Worm (Caenorhabditis elegans) whole organism, L1 larva: ENCODE data around the gene fzr-1.
A peak's percentile ranks its signal among the peaks of the same experiment; 100 is the strongest.

Experiments used
- C34B4.2 ChIP-seq: sonication (generic microtip); optimal IDR thresholded peaks from 2 replicates; lab custom pipeline; 2017; ENCODE audit warnings: mild to moderate bottlenecking, missing genetic modification characterization, missing compliant biosample characterization
- F16B12.6 ChIP-seq: fragments of 150-350 bp; optimal IDR thresholded peaks from 2 replicates; lab custom pipeline; 2014; ENCODE audit warnings: missing biosample characterization, missing genetic modification characterization
- aha-1 ChIP-seq: fragments of 150-350 bp; optimal IDR thresholded peaks from 2 replicates; lab custom pipeline; 2014; ENCODE audit warnings: missing biosample characterization, missing genetic modification characterization
- alr-1 ChIP-seq: fragments of 200-800 bp; sonication (Bioruptor generic); optimal IDR thresholded peaks from 2 replicates; lab custom pipeline; 2018; ENCODE audit warnings: borderline replicate concordance, mild to moderate bottlenecking, missing genetic modification characterization, missing compliant biosample characterization
- blmp-1 ChIP-seq: fragments of 150-350 bp; optimal IDR thresholded peaks from 2 replicates; lab custom pipeline; 2014; ENCODE audit warnings: missing biosample characterization, missing genetic modification characterization
- ceh-8 ChIP-seq: fragments of 200-800 bp; sonication (Bioruptor generic); optimal IDR thresholded peaks from 2 replicates; lab custom pipeline; 2018; ENCODE audit warnings: mild to moderate bottlenecking, missing genetic modification characterization, moderate library complexity, missing compliant biosample characterization
- ces-1 ChIP-seq: fragments of 150-350 bp; optimal IDR thresholded peaks from 2 replicates; lab custom pipeline; 2014; ENCODE audit warnings: missing biosample characterization, missing genetic modification reagents, missing genetic modification characterization
- efl-1 ChIP-seq, 4 experiments: fragments of 150-350 bp; optimal IDR thresholded peaks in 3 of 4; peaks in 1 of 4; 1 replicate in 1 of 4; 2 replicates in 3 of 4; lab custom pipeline; 2014; ENCODE audit warnings: missing biosample characterization in 2 of 4, missing genetic modification characterization in 2 of 4, missing genetic modification reagents in 2 of 4
- elt-2 ChIP-seq: sonication (generic microtip); optimal IDR thresholded peaks from 2 replicates; lab custom pipeline; 2016; ENCODE audit warnings: missing genetic modification characterization, mild to moderate bottlenecking, inconsistent platforms, missing compliant biosample characterization, missing genetic modification reagents
- ets-5 ChIP-seq: fragments of 200-800 bp; sonication (Bioruptor generic); IDR thresholded peaks from 2 replicates; pipeline ENCODE4 v1.3.6; 2022; ENCODE audit warnings: missing genetic modification characterization, missing compliant biosample characterization
- fkh-10 ChIP-seq: sonication (generic microtip); optimal IDR thresholded peaks from 2 replicates; lab custom pipeline; 2017; ENCODE audit warnings: missing biosample characterization, missing genetic modification reagents, missing genetic modification characterization
- fkh-4 ChIP-seq: sonication (generic microtip); optimal IDR thresholded peaks from 2 replicates; lab custom pipeline; 2016; ENCODE audit warnings: missing compliant biosample characterization, missing genetic modification characterization, borderline replicate concordance
- fkh-8 ChIP-seq: sonication (generic microtip); optimal IDR thresholded peaks from 2 replicates; lab custom pipeline; 2016; ENCODE audit warnings: mild to moderate bottlenecking, missing genetic modification characterization, missing compliant biosample characterization
- hlh-17 ChIP-seq: fragments of 200-800 bp; sonication (Bioruptor generic); optimal IDR thresholded peaks from 2 replicates; lab custom pipeline; 2018; ENCODE audit warnings: missing genetic modification characterization, mild to moderate bottlenecking, missing compliant biosample characterization, moderate library complexity, borderline replicate concordance
- hlh-4 ChIP-seq: sonication (generic microtip); optimal IDR thresholded peaks from 2 replicates; lab custom pipeline; 2016; ENCODE audit warnings: mild to moderate bottlenecking, missing genetic modification characterization, missing compliant biosample characterization
- irx-1 ChIP-seq: sonication (generic microtip); optimal IDR thresholded peaks from 2 replicates; lab custom pipeline; 2016; ENCODE audit warnings: missing genetic modification characterization, missing compliant biosample characterization
- isw-1 ChIP-seq: fragments of 200-800 bp; sonication (Bioruptor generic); IDR thresholded peaks from 2 replicates; pipeline ENCODE4 v1.3.6; 2022; ENCODE audit warnings: missing genetic modification characterization, missing compliant biosample characterization
- jun-1 ChIP-seq: fragments of 150-350 bp; optimal IDR thresholded peaks from 2 replicates; lab custom pipeline; 2014; ENCODE audit warnings: missing biosample characterization, missing genetic modification reagents, missing genetic modification characterization
- lin-14 ChIP-seq: fragments of 200-800 bp; sonication (Bioruptor generic); optimal IDR thresholded peaks from 2 replicates; lab custom pipeline; 2018; ENCODE audit warnings: mild to moderate bottlenecking, missing genetic modification characterization, moderate library complexity, missing compliant biosample characterization
- lin-15B ChIP-seq: fragments of 150-350 bp; sonication (generic microtip); optimal IDR thresholded peaks from 3 replicates; lab custom pipeline; 2014; ENCODE audit warnings: missing biosample characterization, missing genetic modification characterization
- lir-3 ChIP-seq: sonication (generic microtip); optimal IDR thresholded peaks from 2 replicates; lab custom pipeline; 2016; ENCODE audit warnings: mild to moderate bottlenecking, missing genetic modification characterization, moderate library complexity, missing compliant biosample characterization; ENCODE audit not compliant: poor library complexity
- mab-9 ChIP-seq: fragments of 200-800 bp; sonication (Bioruptor generic); IDR thresholded peaks from 2 replicates; pipeline ENCODE4 v1.3.6; 2022; ENCODE audit warnings: missing genetic modification reagents, missing genetic modification characterization, missing compliant biosample characterization
- mdl-1 ChIP-seq, 2 experiments: fragments of 150-350 bp; optimal IDR thresholded peaks; 2 replicates each; lab custom pipeline; 2014 to 2017; ENCODE audit warnings: missing biosample characterization in 2 of 2, missing genetic modification characterization in 2 of 2, inconsistent platforms in 1 of 2
- mef-2 ChIP-seq: fragments of 150-350 bp; optimal IDR thresholded peaks from 2 replicates; lab custom pipeline; 2014; ENCODE audit warnings: missing biosample characterization, missing genetic modification characterization
- mep-1 ChIP-seq: fragments of 150-350 bp; optimal IDR thresholded peaks from 2 replicates; lab custom pipeline; 2014; ENCODE audit warnings: missing biosample characterization, missing genetic modification characterization
- nhr-12 ChIP-seq: sonication (generic microtip); optimal IDR thresholded peaks from 2 replicates; lab custom pipeline; 2017; ENCODE audit warnings: missing biosample characterization, missing genetic modification characterization
- nhr-19 ChIP-seq: fragments of 200-800 bp; sonication (Bioruptor generic); conservative IDR thresholded peaks from 2 replicates; pipeline ENCODE4 v1.3.6; 2022; ENCODE audit warnings: missing genetic modification characterization, missing compliant biosample characterization
- nhr-20 ChIP-seq: sonication (generic microtip); optimal IDR thresholded peaks from 2 replicates; lab custom pipeline; 2016; ENCODE audit warnings: mild to moderate bottlenecking, missing genetic modification characterization, missing compliant biosample characterization
- nhr-237 ChIP-seq: fragments of 150-350 bp; optimal IDR thresholded peaks from 2 replicates; lab custom pipeline; 2014; ENCODE audit warnings: missing biosample characterization, missing genetic modification characterization
- nhr-47 ChIP-seq: sonication (generic microtip); optimal IDR thresholded peaks from 2 replicates; lab custom pipeline; 2016; ENCODE audit warnings: mild to moderate bottlenecking, missing genetic modification characterization, moderate library complexity, missing compliant biosample characterization
- nhr-71 ChIP-seq: sonication (generic microtip); optimal IDR thresholded peaks from 2 replicates; lab custom pipeline; 2016; ENCODE audit warnings: mild to moderate bottlenecking, missing genetic modification characterization, moderate library complexity, missing compliant biosample characterization
- nhr-76 ChIP-seq: sonication (generic microtip); optimal IDR thresholded peaks from 2 replicates; lab custom pipeline; 2017; ENCODE audit warnings: missing biosample characterization, missing genetic modification characterization
- nhr-84 ChIP-seq: sonication (generic microtip); optimal IDR thresholded peaks from 2 replicates; lab custom pipeline; 2017; ENCODE audit warnings: missing biosample characterization, missing genetic modification characterization
- nhr-85 ChIP-seq: sonication (generic microtip); peaks from one replicate; lab custom pipeline; 2016; ENCODE audit warnings: missing genetic modification characterization, inconsistent platforms, missing compliant biosample characterization
- pag-3 ChIP-seq: sonication (generic microtip); optimal IDR thresholded peaks from 2 replicates; lab custom pipeline; 2017; ENCODE audit warnings: missing genetic modification characterization, mild to moderate bottlenecking, missing compliant biosample characterization, antibody characterized with exemption, borderline replicate concordance; ENCODE audit not compliant: insufficient read depth
- pax-3 ChIP-seq: fragments of 200-800 bp; sonication (Bioruptor generic); optimal IDR thresholded peaks from 2 replicates; lab custom pipeline; 2018; ENCODE audit warnings: mild to moderate bottlenecking, missing genetic modification characterization, moderate library complexity, missing compliant biosample characterization
- snpc-4 ChIP-seq: fragments of 150-350 bp; optimal IDR thresholded peaks from 2 replicates; lab custom pipeline; 2014; ENCODE audit warnings: missing biosample characterization, missing genetic modification characterization
- snu-23 ChIP-seq: sonication (generic microtip); optimal IDR thresholded peaks from 2 replicates; lab custom pipeline; 2016; ENCODE audit warnings: missing genetic modification characterization, missing compliant biosample characterization
- sptf-1 ChIP-seq: fragments of 150-350 bp; optimal IDR thresholded peaks from 2 replicates; lab custom pipeline; 2014; ENCODE audit warnings: missing biosample characterization, missing genetic modification characterization
- tbx-2 ChIP-seq: sonication (generic microtip); optimal IDR thresholded peaks from 2 replicates; lab custom pipeline; 2016; ENCODE audit warnings: missing genetic modification characterization, missing compliant biosample characterization
- unc-30 ChIP-seq: sonication (generic microtip); optimal IDR thresholded peaks from 2 replicates; lab custom pipeline; 2017; ENCODE audit warnings: missing biosample characterization, missing genetic modification characterization
- unc-62 ChIP-seq: fragments of 150-350 bp; optimal IDR thresholded peaks from 2 replicates; lab custom pipeline; 2014; ENCODE audit warnings: missing biosample characterization, missing genetic modification reagents, missing genetic modification characterization
- unc-98 ChIP-seq: fragments of 200-800 bp; sonication (Bioruptor generic); IDR thresholded peaks from 2 replicates; pipeline ENCODE4 v1.3.6; 2022; ENCODE audit warnings: missing genetic modification characterization, missing compliant biosample characterization
- vab-15 ChIP-seq: sonication (generic microtip); optimal IDR thresholded peaks from 2 replicates; lab custom pipeline; 2017; ENCODE audit warnings: missing genotype, mild to moderate bottlenecking, missing genetic modification characterization, missing compliant biosample characterization
- xbp-1 ChIP-seq: sonication (generic microtip); optimal IDR thresholded peaks from 2 replicates; lab custom pipeline; 2016; ENCODE audit warnings: missing genetic modification characterization, missing compliant biosample characterization
- zip-4 ChIP-seq: fragments of 200-800 bp; sonication (Bioruptor generic); optimal IDR thresholded peaks from 2 replicates; lab custom pipeline; 2018; ENCODE audit warnings: mild to moderate bottlenecking, missing genetic modification characterization, moderate library complexity, missing compliant biosample characterization
- ztf-4 ChIP-seq: fragments of 150-350 bp; optimal IDR thresholded peaks from 2 replicates; lab custom pipeline; 2014; ENCODE audit warnings: missing biosample characterization, missing genetic modification characterization

Gene fzr-1

ce11 chrII:9603419-9603818 is 40.8 kb downstream of the fzr-1 start (continued):
- TF ChIP-seq elt-2 (tag; lab: Kevin White, UChicago), result peak; percentile 84
- peak; percentile 100 for TF ChIP-seq nhr-85
- peak; percentile 95 for TF ChIP-seq jun-1 (tag; lab: Kevin White, UChicago)
- TF ChIP-seq zip-4 (GFP tag; lab: Kevin White, UChicago), result peak; percentile 74
- peak; percentile 95 for TF ChIP-seq fkh-8 (tag; lab: Kevin White, UChicago)
- TF ChIP-seq nhr-12 (tag; lab: Kevin White, UChicago), result no peak
- TF ChIP-seq lin-14 (GFP tag; lab: Kevin White, UChicago), result peak; percentile 99
- peak; percentile 95 to 100 for TF ChIP-seq mdl-1 (tag; optimal IDR thresholded peaks at IDR 0.05; lab: Kevin White, UChicago)
- no peak for TF ChIP-seq ces-1 (GFP tag; lab: Kevin White, UChicago)
- TF ChIP-seq C34B4.2, result no peak
- no peak for TF ChIP-seq nhr-76 (tag; lab: Kevin White, UChicago)
- no peak for TF ChIP-seq hlh-17 (GFP tag; lab: Kevin White, UChicago)
- TF ChIP-seq nhr-47 (tag; lab: Kevin White, UChicago), result peak; percentile 95
- TF ChIP-seq nhr-237 (tag; lab: Kevin White, UChicago), result peak; percentile 84
- TF ChIP-seq ets-5 (GFP tag; lab: Robert Waterston, UW), result no peak
- TF ChIP-seq F16B12.6, result peak; percentile 51
- TF ChIP-seq snpc-4 (tag; lab: Kevin White, UChicago), result peak; percentile 74
- no peak for TF ChIP-seq hlh-4 (tag; lab: Kevin White, UChicago)
- peak; percentile 99 for TF ChIP-seq snu-23 (GFP tag; lab: Kevin White, UChicago)
- peak; percentile 41 for TF ChIP-seq ceh-8 (GFP tag; lab: Kevin White, UChicago)
- peak; percentile 74 for TF ChIP-seq mef-2 (tag; lab: Kevin White, UChicago)
- 0 out of 2 replicates have a peak, but pooled peaks have one; percentile 43 for TF ChIP-seq unc-98 (GFP tag; lab: Robert Waterston, UW)
- no peak for TF ChIP-seq aha-1 (tag; lab: Kevin White, UChicago)
- TF ChIP-seq irx-1 (tag; lab: Kevin White, UChicago), result peak; percentile 93
- TF ChIP-seq vab-15 (tag; lab: Kevin White, UChicago), result peak; percentile 40
- TF ChIP-seq ztf-4 (tag; lab: Kevin White, UChicago), result peak; percentile 91
- peak; percentile 69 for TF ChIP-seq fkh-10
- TF ChIP-seq isw-1 (GFP tag; lab: Robert Waterston, UW), result peak; percentile 79
- peak; percentile 89 for TF ChIP-seq lir-3 (tag; lab: Kevin White, UChicago)
- peak; percentile 96 for TF ChIP-seq tbx-2 (tag; lab: Kevin White, UChicago)
- TF ChIP-seq alr-1, result no peak
- peak; percentile 38 for TF ChIP-seq lin-15B (tag; lab: Kevin White, UChicago)
- no peak for TF ChIP-seq sptf-1 (tag; lab: Kevin White, UChicago)
- no peak for TF ChIP-seq fkh-4 (tag; lab: Kevin White, UChicago)
- TF ChIP-seq unc-30 (tag; lab: Kevin White, UChicago), result peak; percentile 5
- TF ChIP-seq xbp-1, result peak; percentile 96

ce11 chrII:9602566-9602965 is 41.7 kb downstream of the fzr-1 start:
- no peak for TF ChIP-seq nhr-237 (tag; lab: Kevin White, UChicago)
- peak; percentile 70 for TF ChIP-seq nhr-85
- TF ChIP-seq efl-1 (optimal IDR thresholded peaks at IDR 0.05; lab: Kevin White, UChicago), result no peak
- peak in 1 of 2 experiments; percentile 50 for TF ChIP-seq efl-1 (GFP tag; optimal IDR thresholded peaks at IDR 0.05 in 1 of 2; lab: Kevin White, UChicago)
- peak; percentile 76 for TF ChIP-seq blmp-1 (tag; lab: Kevin White, UChicago)
- peak; percentile 45 for TF ChIP-seq nhr-71
- no peak for TF ChIP-seq mab-9 (GFP tag; lab: Robert Waterston, UW)
- no peak for TF ChIP-seq lir-3 (tag; lab: Kevin White, UChicago)
- TF ChIP-seq hlh-17 (GFP tag; lab: Kevin White, UChicago), result no peak
- TF ChIP-seq nhr-84 (tag; lab: Kevin White, UChicago), result no peak
- no peak for TF ChIP-seq mep-1 (tag; lab: Kevin White, UChicago)
- no peak for TF ChIP-seq nhr-12 (tag; lab: Kevin White, UChicago)
- TF ChIP-seq snu-23 (GFP tag; lab: Kevin White, UChicago), result peak; percentile 25
- no peak for TF ChIP-seq pax-3 (tag; lab: Kevin White, UChicago)
- TF ChIP-seq pag-3, result no peak
- TF ChIP-seq ceh-8 (GFP tag; lab: Kevin White, UChicago), result no peak
- TF ChIP-seq nhr-19, result peak; percentile 56
- peak; percentile 5 for TF ChIP-seq lin-14 (GFP tag; lab: Kevin White, UChicago)
- TF ChIP-seq nhr-76 (tag; lab: Kevin White, UChicago), result no peak
- no peak for TF ChIP-seq sptf-1 (tag; lab: Kevin White, UChicago)
- no peak for TF ChIP-seq unc-62 (GFP tag; lab: Kevin White, UChicago)
- TF ChIP-seq nhr-20 (tag; lab: Kevin White, UChicago), result peak; percentile 55
